Fruit fly (Drosophila melanogaster): ENCODE results near the gene CG7829.
A peak's percentile ranks its signal among the peaks of the same experiment; 100 is the strongest.

The CG7829 gene

dm6 chr3R:29802753-29803313 lies 14.7 kb downstream of the CG7829 start, which contains the start of the genes Etfb and CG7789 (continued):
- TF ChIP-seq ci (GFP tag; IDR thresholded peaks at IDR 0.05): peak; percentile 88
- TF ChIP-seq YL-1 (GFP tag; optimal IDR thresholded peaks at IDR 0.05): peak; percentile 94
- TF ChIP-seq ssp (GFP tag; IDR thresholded peaks at IDR 0.05): peak; percentile 58
- TF ChIP-seq gsb (GFP tag; IDR thresholded peaks at IDR 0.05): peak; percentile 73
- TF ChIP-seq CG7271 (tag; optimal IDR thresholded peaks at IDR 0.05): no peak
- TF ChIP-seq h (optimal IDR thresholded peaks at IDR 0.05): no peak
- TF ChIP-seq CG3065 (GFP tag; optimal IDR thresholded peaks at IDR 0.05): no peak
- TF ChIP-seq p53 (GFP tag; optimal IDR thresholded peaks at IDR 0.05): no peak
- peak; percentile 40; the same call in 2 of the 3 replicates for TF ChIP-seq B-H1 (GFP tag; IDR thresholded peaks at IDR 0.05)
- peak; percentile 63; the same call in 1 of the 2 replicates for TF ChIP-seq bbx (GFP tag; IDR thresholded peaks at IDR 0.05; ENCODE audit: partially characterized antibody)
- no peak for TF ChIP-seq Lpt (GFP tag; optimal IDR thresholded peaks at IDR 0.05)
- TF ChIP-seq CG18599 (GFP tag; optimal IDR thresholded peaks at IDR 0.05): peak; percentile 36
- TF ChIP-seq CG14441 (GFP tag; IDR thresholded peaks at IDR 0.05): peak; percentile 80
- TF ChIP-seq gcm (GFP tag; optimal IDR thresholded peaks at IDR 0.05): no peak
- TF ChIP-seq D19A (tag; optimal IDR thresholded peaks at IDR 0.05): no peak
- TF ChIP-seq lbe (GFP tag; optimal IDR thresholded peaks at IDR 0.05): no peak
- no peak for TF ChIP-seq ATbp (GFP tag; optimal IDR thresholded peaks at IDR 0.05)
- TF ChIP-seq CG6683 (GFP tag; optimal IDR thresholded peaks at IDR 0.05): no peak
- TF ChIP-seq toy (GFP tag; IDR thresholded peaks at IDR 0.05): no peak; the same call in 1 of the 2 replicates
- TF ChIP-seq MBD-R2 (GFP tag; IDR thresholded peaks at IDR 0.05): peak; percentile 96
- no peak for TF ChIP-seq CG1832 (GFP tag; optimal IDR thresholded peaks at IDR 0.05)
- no peak for TF ChIP-seq abd-A (tag; optimal IDR thresholded peaks at IDR 0.05)
- TF ChIP-seq Hr78 (GFP tag; optimal IDR thresholded peaks at IDR 0.05): no peak
- no peak for TF ChIP-seq Doc2 (GFP tag; IDR thresholded peaks at IDR 0.05)
- peak; percentile 55 for TF ChIP-seq CG12744 (GFP tag; optimal IDR thresholded peaks at IDR 0.05)
- TF ChIP-seq klu (GFP tag; IDR thresholded peaks at IDR 0.05): peak; percentile 70
- peak; percentile 76 for TF ChIP-seq ftz-f1 (GFP tag; optimal IDR thresholded peaks at IDR 0.05)
- TF ChIP-seq wor (GFP tag; IDR thresholded peaks at IDR 0.05): peak; percentile 43; the same call in 1 of the 2 replicates
- TF ChIP-seq tin (GFP tag; optimal IDR thresholded peaks at IDR 0.05): peak; percentile 68
- peak; percentile 96 for TF ChIP-seq sens (GFP tag)
- no peak for TF ChIP-seq crc (GFP tag; optimal IDR thresholded peaks at IDR 0.05)
- TF ChIP-seq pzg (GFP tag; optimal IDR thresholded peaks at IDR 0.05): peak; percentile 76
- peak; percentile 51; the same call in 1 of the 2 replicates for TF ChIP-seq ara (GFP tag; IDR thresholded peaks at IDR 0.05)
- no peak for TF ChIP-seq ro (GFP tag; IDR thresholded peaks at IDR 0.05)
- TF ChIP-seq Lhr (GFP tag; optimal IDR thresholded peaks at IDR 0.05): peak; percentile 25
- peak; percentile 57 for TF ChIP-seq HHEX (GFP tag; optimal IDR thresholded peaks at IDR 0.05)
- TF ChIP-seq stc (GFP tag; IDR thresholded peaks at IDR 0.05): peak; percentile 69
- peak; percentile 64 for TF ChIP-seq Atf3 (GFP tag; optimal IDR thresholded peaks at IDR 0.05)
- peak; percentile 69 for TF ChIP-seq Sin3A (optimal IDR thresholded peaks at IDR 0.05)
- TF ChIP-seq rib (GFP tag; IDR thresholded peaks at IDR 0.05): peak; percentile 75
- TF ChIP-seq CG7745 (tag; optimal IDR thresholded peaks at IDR 0.05): no peak
- peak; percentile 55; the same call in 1 of the 2 replicates for TF ChIP-seq esg (GFP tag; conservative IDR thresholded peaks at IDR 0.05)
- no peak for TF ChIP-seq CG15073 (GFP tag; optimal IDR thresholded peaks at IDR 0.05)
- TF ChIP-seq CG16815 (GFP tag; optimal IDR thresholded peaks at IDR 0.05): peak; percentile 59
- TF ChIP-seq CG2678 (tag; optimal IDR thresholded peaks at IDR 0.05): no peak
- peak; percentile 53 for TF ChIP-seq dmrt11E (tag; optimal IDR thresholded peaks at IDR 0.05)
- TF ChIP-seq CG9876 (GFP tag; optimal IDR thresholded peaks at IDR 0.05): peak; percentile 37
- no peak for TF ChIP-seq TFAM (GFP tag; optimal IDR thresholded peaks at IDR 0.05)
- peak; percentile 97 for TF ChIP-seq Med (GFP tag)
- TF ChIP-seq CG9932 (GFP tag; IDR thresholded peaks at IDR 0.05): peak; percentile 85
- TF ChIP-seq Sry-δ (GFP tag; optimal IDR thresholded peaks at IDR 0.05): peak; percentile 89
- peak; percentile 29 for TF ChIP-seq Max (GFP tag; optimal IDR thresholded peaks at IDR 0.05)

Measured in whole organism, embryonic.